Worm (Caenorhabditis elegans) whole organism, young adult: ENCODE results near the gene rps-12.

ENCODE experiments used
- B0035.1 ChIP-seq: sonication (generic microtip); optimal IDR thresholded peaks from 2 replicates; lab custom pipeline; 2016; ENCODE audit warnings: missing genetic modification characterization, mild to moderate bottlenecking, missing compliant biosample characterization, missing genotype, missing genetic modification reagents
- B0336.3 ChIP-seq: fragments of 200-800 bp; sonication (Bioruptor generic); IDR thresholded peaks from 2 replicates; pipeline ENCODE4 v1.3.6; 2022; ENCODE audit warnings: missing genetic modification characterization, missing compliant biosample characterization
- D2030.7 ChIP-seq: fragments of 200-800 bp; sonication (Bioruptor generic); IDR thresholded peaks from 2 replicates; pipeline ENCODE4 v1.3.6; 2022; ENCODE audit warnings: missing genetic modification reagents, missing genetic modification characterization, missing compliant biosample characterization
- F23B12.7 ChIP-seq: sonication (generic microtip); optimal IDR thresholded peaks from 2 replicates; lab custom pipeline; 2017; ENCODE audit warnings: missing genetic modification characterization, mild to moderate bottlenecking, missing compliant biosample characterization, antibody characterized with exemption, moderate library complexity; ENCODE audit not compliant: insufficient read depth
- F33H1.4 ChIP-seq: fragments of 200-800 bp; sonication (Bioruptor generic); IDR thresholded peaks from 2 replicates; pipeline ENCODE4 v1.3.6; 2022; ENCODE audit warnings: missing genetic modification reagents, missing genetic modification characterization, missing compliant biosample characterization
- F57A8.1 ChIP-seq: fragments of 200-800 bp; sonication (Bioruptor generic); optimal IDR thresholded peaks from 2 replicates; lab custom pipeline; 2018; ENCODE audit warnings: mild to moderate bottlenecking, missing genetic modification characterization, moderate library complexity, missing compliant biosample characterization
- K12H6.12 ChIP-seq: fragments of 200-800 bp; sonication (Bioruptor generic); optimal IDR thresholded peaks from 2 replicates; lab custom pipeline; 2018; ENCODE audit warnings: mild to moderate bottlenecking, missing genetic modification characterization, missing compliant biosample characterization
- Y56A3A.18 ChIP-seq: fragments of 200-800 bp; sonication (Bioruptor generic); IDR thresholded peaks from 2 replicates; pipeline ENCODE4 v1.3.6; 2022; ENCODE audit warnings: missing genetic modification reagents, missing genetic modification characterization, missing compliant biosample characterization
- Y67H2A.10 ChIP-seq: fragments of 200-800 bp; sonication (Bioruptor generic); conservative IDR thresholded peaks from 2 replicates; pipeline ENCODE4 v1.3.6; 2022; ENCODE audit warnings: missing genetic modification reagents, missing genetic modification characterization, missing compliant biosample characterization
- aptf-2 ChIP-seq: fragments of 200-800 bp; sonication (Bioruptor generic); conservative IDR thresholded peaks from 2 replicates; pipeline ENCODE4 v1.3.6; 2022; ENCODE audit warnings: missing genetic modification reagents, missing genetic modification characterization, missing compliant biosample characterization
- aptf-3 ChIP-seq: fragments of 200-800 bp; sonication (Bioruptor generic); IDR thresholded peaks from 2 replicates; pipeline ENCODE4 v1.3.6; 2022; ENCODE audit warnings: missing genetic modification characterization, missing compliant biosample characterization
- attf-5 ChIP-seq: fragments of 200-800 bp; sonication (Bioruptor generic); optimal IDR thresholded peaks from 2 replicates; lab custom pipeline; 2018; ENCODE audit warnings: mild to moderate bottlenecking, missing genetic modification characterization, missing compliant biosample characterization
- bed-2 ChIP-seq: fragments of 200-800 bp; sonication (Bioruptor generic); IDR thresholded peaks from 2 replicates; pipeline ENCODE4 v1.3.6; 2022; ENCODE audit warnings: missing genetic modification reagents, missing genetic modification characterization, missing compliant biosample characterization
- ccch-3 ChIP-seq: fragments of 200-800 bp; sonication (Bioruptor generic); optimal IDR thresholded peaks from 2 replicates; lab custom pipeline; 2018; ENCODE audit warnings: mild to moderate bottlenecking, missing genetic modification characterization, missing compliant biosample characterization
- ceh-79 ChIP-seq: sonication (generic microtip); optimal IDR thresholded peaks from 2 replicates; lab custom pipeline; 2017; ENCODE audit warnings: mild to moderate bottlenecking, missing genetic modification characterization, missing compliant biosample characterization
- die-1 ChIP-seq: sonication (generic microtip); optimal IDR thresholded peaks from 2 replicates; lab custom pipeline; 2016; ENCODE audit warnings: missing genotype, mild to moderate bottlenecking, missing genetic modification characterization, missing compliant biosample characterization
- efl-1 ChIP-seq: fragments of 150-350 bp; optimal IDR thresholded peaks from 2 replicates; lab custom pipeline; 2014; ENCODE audit warnings: missing biosample characterization, missing genetic modification reagents, missing genetic modification characterization
- egl-44 ChIP-seq: fragments of 200-800 bp; sonication (Bioruptor generic); IDR thresholded peaks from 2 replicates; pipeline ENCODE4 v1.3.6; 2022; ENCODE audit warnings: missing genetic modification reagents, missing genetic modification characterization, missing compliant biosample characterization
- ekl-4 ChIP-seq: fragments of 200-800 bp; sonication (Bioruptor generic); IDR thresholded peaks from 2 replicates; pipeline ENCODE4 v1.3.6; 2022; ENCODE audit warnings: missing genetic modification reagents, missing genetic modification characterization, missing compliant biosample characterization
- ets-4 ChIP-seq: fragments of 200-800 bp; sonication (Bioruptor generic); optimal IDR thresholded peaks from 2 replicates; lab custom pipeline; 2018; ENCODE audit warnings: mild to moderate bottlenecking, missing genetic modification characterization, missing compliant biosample characterization
- gei-17 ChIP-seq: fragments of 200-800 bp; sonication (Bioruptor generic); optimal IDR thresholded peaks from 2 replicates; lab custom pipeline; 2018; ENCODE audit warnings: mild to moderate bottlenecking, missing genetic modification characterization, missing compliant biosample characterization
- him-1 ChIP-seq: sonication (generic microtip); optimal IDR thresholded peaks from 2 replicates; lab custom pipeline; 2016; ENCODE audit warnings: missing genotype, missing genetic modification reagents, missing genetic modification characterization, missing compliant biosample characterization
- hlh-12 ChIP-seq: sonication (generic microtip); optimal IDR thresholded peaks from 2 replicates; lab custom pipeline; 2016; ENCODE audit warnings: missing genetic modification characterization, missing compliant biosample characterization
- hmg-1.2 ChIP-seq: fragments of 200-800 bp; sonication (Bioruptor generic); IDR thresholded peaks from 2 replicates; pipeline ENCODE4 v1.3.6; 2022; ENCODE audit warnings: missing genetic modification reagents, missing genetic modification characterization, missing compliant biosample characterization
- let-607 ChIP-seq, 2 experiments: fragments of 200-800 bp in 1 of 2; sonication (Bioruptor generic) in 1 of 2; sonication (generic microtip) in 1 of 2; optimal IDR thresholded peaks; 2 replicates each; lab custom pipeline; 2016 to 2018; ENCODE audit warnings: mild to moderate bottlenecking in 2 of 2, missing compliant biosample characterization in 2 of 2, missing genetic modification characterization in 2 of 2, moderate library complexity in 2 of 2, missing genotype in 1 of 2
- lin-35 ChIP-seq, 3 experiments: fragments of 150-350 bp in 2 of 3; sonication (generic microtip) in 1 of 3; optimal IDR thresholded peaks; 2 replicates each; lab custom pipeline; 2014 to 2018; ENCODE audit warnings: missing biosample characterization in 3 of 3, missing genetic modification characterization in 3 of 3, missing genetic modification reagents in 3 of 3
- madf-3 ChIP-seq: fragments of 200-800 bp; sonication (Bioruptor generic); IDR thresholded peaks from 2 replicates; pipeline ENCODE4 v1.3.6; 2022; ENCODE audit warnings: missing genetic modification reagents, missing genetic modification characterization, missing compliant biosample characterization
- madf-8 ChIP-seq: fragments of 200-800 bp; sonication (Bioruptor generic); conservative IDR thresholded peaks from 2 replicates; pipeline ENCODE4 v1.3.6; 2022; ENCODE audit warnings: missing genetic modification reagents, missing genetic modification characterization, missing compliant biosample characterization
- mel-28 ChIP-seq: sonication (generic microtip); optimal IDR thresholded peaks from 2 replicates; lab custom pipeline; 2016; ENCODE audit warnings: borderline replicate concordance, mild to moderate bottlenecking, missing genetic modification characterization, missing compliant biosample characterization
- nhr-179 ChIP-seq: sonication (generic microtip); optimal IDR thresholded peaks from 2 replicates; lab custom pipeline; 2016; ENCODE audit warnings: mild to moderate bottlenecking, missing genetic modification characterization, missing compliant biosample characterization
- nhr-80 ChIP-seq: sonication (generic microtip); optimal IDR thresholded peaks from 2 replicates; lab custom pipeline; 2016; ENCODE audit warnings: missing genetic modification characterization, missing compliant biosample characterization
- rec-8 ChIP-seq, 2 experiments: sonication (generic microtip); optimal IDR thresholded peaks; 2 replicates each; lab custom pipeline; 2016; ENCODE audit warnings: mild to moderate bottlenecking in 2 of 2, missing genetic modification characterization in 2 of 2, missing genetic modification reagents in 2 of 2, missing genotype in 2 of 2, missing biosample characterization in 1 of 2, missing compliant biosample characterization in 1 of 2, moderate library complexity in 1 of 2
- sea-2 ChIP-seq: fragments of 200-800 bp; sonication (Bioruptor generic); IDR thresholded peaks from 2 replicates; pipeline ENCODE4 v1.3.6; 2022; ENCODE audit warnings: missing genetic modification characterization, missing compliant biosample characterization
- tlf-1 ChIP-seq: fragments of 200-800 bp; sonication (Bioruptor generic); optimal IDR thresholded peaks from 2 replicates; lab custom pipeline; 2018; ENCODE audit warnings: mild to moderate bottlenecking, missing genetic modification characterization, missing compliant biosample characterization
- unc-62 ChIP-seq: fragments of 150-350 bp; optimal IDR thresholded peaks from 2 replicates; lab custom pipeline; 2014; ENCODE audit warnings: missing biosample characterization, missing genetic modification reagents, missing genetic modification characterization
- xnd-1 ChIP-seq: sonication (generic microtip); optimal IDR thresholded peaks from 2 replicates; lab custom pipeline; 2016; ENCODE audit warnings: missing genotype, missing genetic modification reagents, missing genetic modification characterization, missing compliant biosample characterization
- zfh-2 ChIP-seq: fragments of 200-800 bp; sonication (Bioruptor generic); conservative IDR thresholded peaks from 2 replicates; pipeline ENCODE4 v1.3.6; 2022; ENCODE audit warnings: missing genetic modification reagents, missing genetic modification characterization, missing compliant biosample characterization
- ztf-18 ChIP-seq: sonication (generic microtip); optimal IDR thresholded peaks from 2 replicates; lab custom pipeline; 2016; ENCODE audit warnings: missing genotype, mild to moderate bottlenecking, missing genetic modification characterization, missing compliant biosample characterization
- ztf-3 ChIP-seq: fragments of 200-800 bp; sonication (Bioruptor generic); optimal IDR thresholded peaks from 2 replicates; lab custom pipeline; 2018; ENCODE audit warnings: mild to moderate bottlenecking, missing genetic modification characterization, missing compliant biosample characterization

rps-12 gene

ce11 chrIII:5663521-5663920 lies 15.6 kb upstream of the rps-12 start (continued):
- TF ChIP-seq attf-5 (GFP tag; lab: Kevin White, UChicago) (no peak), aptf-2 (GFP tag; lab: Robert Waterston, UW) (no peak), Y56A3A.18 (GFP tag; lab: Robert Waterston, UW) (no peak), F23B12.7 (tag; lab: Kevin White, UChicago) (no peak), lin-35 (GFP tag; optimal IDR thresholded peaks at IDR 0.05; lab: Kevin White, UChicago) (peak in 2 of 3 experiments; percentile 25 to 88), Y67H2A.10 (GFP tag; lab: Robert Waterston, UW) (no peak), him-1 (tag; lab: Kevin White, UChicago) (no peak), K12H6.12 (tag; lab: Kevin White, UChicago) (no peak), F57A8.1 (GFP tag; lab: Kevin White, UChicago) (no peak), nhr-179 (tag; lab: Kevin White, UChicago) (no peak), zfh-2 (no peak), hmg-1.2 (GFP tag; lab: Robert Waterston, UW) (peak; percentile 59; the same call in 1 of the 2 replicates), ets-4 (GFP tag; lab: Kevin White, UChicago) (no peak), F33H1.4 (peak; percentile 99), aptf-3 (GFP tag; lab: Robert Waterston, UW) (no peak), efl-1 (GFP tag; lab: Kevin White, UChicago) (peak; percentile 100), unc-62 (no peak), rec-8 (tag; optimal IDR thresholded peaks at IDR 0.05; lab: Kevin White, UChicago) (no peak), die-1 (no peak), gei-17 (GFP tag; lab: Kevin White, UChicago) (no peak), madf-8 (GFP tag; lab: Robert Waterston, UW) (peak; percentile 100), D2030.7 (GFP tag; lab: Robert Waterston, UW) (peak; percentile 93), sea-2 (GFP tag; lab: Robert Waterston, UW) (no peak), bed-2 (GFP tag; lab: Robert Waterston, UW) (no peak), mel-28 (tag; lab: Kevin White, UChicago) (no peak), hlh-12 (no peak), ceh-79 (no peak), ccch-3 (GFP tag; lab: Kevin White, UChicago) (no peak), egl-44 (GFP tag; lab: Robert Waterston, UW) (no peak), ztf-18 (tag; lab: Kevin White, UChicago) (peak; percentile 27), madf-3 (GFP tag; lab: Robert Waterston, UW) (peak; percentile 56; the same call in 1 of the 2 replicates), ekl-4 (peak; percentile 77; the same call in 1 of the 2 replicates), B0336.3 (GFP tag; lab: Robert Waterston, UW) (peak; percentile 65), ztf-3 (GFP tag; lab: Kevin White, UChicago) (no peak), xnd-1 (tag; lab: Kevin White, UChicago) (peak; percentile 100), let-607 (tag; optimal IDR thresholded peaks at IDR 0.05; lab: Kevin White, UChicago) (no peak), tlf-1 (GFP tag; lab: Kevin White, UChicago) (peak; percentile 82)

- TF ChIP-seq B0035.1: no peak
- TF ChIP-seq nhr-80 (tag; lab: Kevin White, UChicago): peak; percentile 15
These were observed 15.2 kb upstream of the rps-12 start, which contains the start of gene par-3 for ce11 chrIII:5663933-5664332. Gene par-3 (plus strand): TSS chrIII:5664233.
